Worm (Caenorhabditis elegans) whole organism, L3 larva: ENCODE measurements around the gene acr-18.

ENCODE experiments used
- fos-1 ChIP-seq: fragments of 150-350 bp; optimal IDR thresholded peaks from 2 replicates; lab custom pipeline; 2014; ENCODE audit warnings: missing biosample characterization, missing genetic modification characterization
- nhr-76 ChIP-seq: fragments of 150-350 bp; sonication (generic microtip); optimal IDR thresholded peaks from 5 replicates; lab custom pipeline; 2014; ENCODE audit warnings: missing biosample characterization, missing genetic modification characterization

ce11 chrV:15559729-15560128 lies 782 bp upstream of the acr-18 start:
- TF ChIP-seq fos-1 (no peak), nhr-76 (tag; lab: Kevin White, UChicago) (no peak)
